Worm (Caenorhabditis elegans): ENCODE measurements around the gene C09F5.3.
"Not testable (repeated sequence)": the region's sequence is repeated elsewhere in the genome, so short reads cannot be mapped to it uniquely, and the experiment has no call there.

Gene C09F5.3

DNA sequence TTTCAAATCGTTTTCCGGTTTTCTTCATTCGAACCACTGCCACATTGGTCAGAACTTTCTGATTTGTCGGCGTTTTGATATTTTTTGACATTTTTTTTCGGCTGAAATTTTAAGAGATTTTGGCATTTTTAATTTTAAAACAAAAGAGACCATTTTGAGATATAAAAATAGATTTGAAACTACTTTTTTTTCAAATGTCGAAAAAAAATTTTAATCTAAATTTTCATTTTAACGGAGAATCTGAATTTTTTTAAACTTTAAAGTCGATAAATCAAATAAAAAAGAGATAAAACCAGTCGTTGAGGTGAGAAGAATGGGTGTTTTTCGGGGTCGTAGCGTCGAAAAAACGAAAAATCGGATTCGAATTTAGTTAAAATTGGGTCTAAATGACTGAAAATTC, 26.7 kb downstream of the C09F5.3 start, which contains the start of gene sbds-1:
Gene sbds-1 (minus strand): TSS at position 101 of the 400 bp plus-strand sequence.
- TF ChIP-seq lin-38 (GFP tag; IDR thresholded peaks at IDR 0.05) (0 out of 2 replicates have a peak, but pooled peaks have one; percentile 7), pqm-1 (tag; optimal IDR thresholded peaks at IDR 0.05) (no peak), zag-1 (tag; optimal IDR thresholded peaks at IDR 0.05) (no peak)

DNA sequence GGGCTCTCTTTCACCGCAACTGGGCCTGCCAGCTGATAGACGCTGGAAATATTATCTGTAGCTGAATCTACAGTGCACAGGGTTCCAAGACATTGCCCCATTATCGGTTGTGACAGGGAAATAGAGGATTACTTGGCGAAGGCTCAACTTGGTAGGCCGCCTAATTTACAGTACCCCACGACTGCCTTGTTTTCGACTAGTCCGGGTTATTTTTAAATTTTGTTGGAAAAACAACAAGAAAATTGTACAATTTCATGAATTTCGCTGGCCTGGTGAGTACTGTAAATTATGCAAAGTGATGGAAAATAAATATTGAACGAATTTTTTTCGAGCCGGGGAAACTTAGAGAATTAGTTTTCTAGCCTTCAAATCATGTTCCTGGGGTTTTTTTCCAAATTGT, 29.0 kb downstream of the C09F5.3 start, which contains the start of gene T19C3.7:
Gene T19C3.7 (minus strand): TSS at position 101 of the 400 bp plus-strand sequence.
- no peak for TF ChIP-seq ceh-32 (tag; optimal IDR thresholded peaks at IDR 0.05; ENCODE audit: poor library complexity)
- no peak for TF ChIP-seq nhr-42 (GFP tag; IDR thresholded peaks at IDR 0.05)
- TF ChIP-seq F44E2.7 (GFP tag; IDR thresholded peaks at IDR 0.05): no peak
- TF ChIP-seq fos-1 (tag; optimal IDR thresholded peaks at IDR 0.05): no peak

DNA sequence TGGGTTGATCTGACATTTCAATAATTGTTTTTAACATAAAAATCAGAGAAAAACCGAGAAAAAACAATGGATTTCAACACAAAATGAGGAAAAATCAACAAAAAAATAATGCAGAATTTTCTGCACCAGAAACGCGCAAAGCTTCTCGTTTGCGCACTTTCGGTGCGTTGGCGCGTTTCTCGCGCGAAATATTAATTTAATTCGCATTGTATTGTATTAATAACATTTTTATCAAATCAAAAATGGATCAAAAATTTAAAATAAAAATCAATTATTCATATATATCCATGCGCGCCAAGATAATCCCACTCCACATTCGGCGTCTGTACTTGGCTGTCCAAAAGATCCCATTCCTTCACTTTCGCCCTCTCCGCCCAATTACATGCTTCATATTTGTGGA, 30.4 kb downstream of the C09F5.3 start, which contains the start of gene fem-2:
Gene fem-2 (minus strand): TSS at position 9 of the 400 bp plus-strand sequence.
- no peak for TF ChIP-seq snpc-4 (tag; optimal IDR thresholded peaks at IDR 0.05)
- TF ChIP-seq daf-16 (GFP tag; optimal IDR thresholded peaks at IDR 0.05): no peak
- peak; percentile 13 for TF ChIP-seq daf-16 (tag; optimal IDR thresholded peaks at IDR 0.05)
- no peak for TF ChIP-seq lin-13 (GFP tag; optimal IDR thresholded peaks at IDR 0.05)
- peak in 1 of 2 experiments; percentile 58 for TF ChIP-seq lsy-2 (tag; optimal IDR thresholded peaks at IDR 0.05)
- no peak for TF ChIP-seq spr-1 (tag; optimal IDR thresholded peaks at IDR 0.05)
- TF ChIP-seq set-16 (GFP tag; IDR thresholded peaks at IDR 0.05): no peak
- peak; percentile 33; the same call in 1 of the 2 replicates for TF ChIP-seq hmg-1.1 (GFP tag; IDR thresholded peaks at IDR 0.05)
- peak; percentile 40 for TF ChIP-seq hlh-30 (tag; optimal IDR thresholded peaks at IDR 0.05; ENCODE audit: insufficient read depth)
- no peak for TF ChIP-seq unc-62 (GFP tag; optimal IDR thresholded peaks at IDR 0.05 in 1 of 2)
- TF ChIP-seq unc-62 (tag; optimal IDR thresholded peaks at IDR 0.05): no peak
- no peak for TF ChIP-seq Y105C5A.15 (GFP tag; IDR thresholded peaks at IDR 0.05)
- peak; percentile 34 for TF ChIP-seq dve-1 (tag; optimal IDR thresholded peaks at IDR 0.05; ENCODE audit: insufficient read depth)
- no peak for TF ChIP-seq cey-2 (tag; optimal IDR thresholded peaks at IDR 0.05; ENCODE audit: borderline replicate concordance, insufficient read depth)
- peak; percentile 30 for TF ChIP-seq mep-1 (tag; optimal IDR thresholded peaks at IDR 0.05)
- TF ChIP-seq mes-2 (tag; optimal IDR thresholded peaks at IDR 0.05; ENCODE audit: poor library complexity, severe bottlenecking): peak; percentile 61
- no peak for TF ChIP-seq skn-1 (tag; optimal IDR thresholded peaks at IDR 0.05)
- TF ChIP-seq sdz-12 (GFP tag; optimal IDR thresholded peaks at IDR 0.05): no peak
- TF ChIP-seq F49E8.2 (tag; optimal IDR thresholded peaks at IDR 0.05; ENCODE audit: borderline replicate concordance): no peak
- TF ChIP-seq fos-1 (tag; optimal IDR thresholded peaks at IDR 0.05): no peak
- TF ChIP-seq lim-7 (GFP tag; IDR thresholded peaks at IDR 0.05): no peak
- peak; percentile 59 for TF ChIP-seq lin-38 (GFP tag; IDR thresholded peaks at IDR 0.05)
- TF ChIP-seq T20F7.1 (GFP tag; optimal IDR thresholded peaks at IDR 0.05): no peak
- peak; percentile 22 for TF ChIP-seq dpl-1 (GFP tag; optimal IDR thresholded peaks at IDR 0.05)
- TF ChIP-seq jun-1 (tag; optimal IDR thresholded peaks at IDR 0.05): no peak

DNA sequence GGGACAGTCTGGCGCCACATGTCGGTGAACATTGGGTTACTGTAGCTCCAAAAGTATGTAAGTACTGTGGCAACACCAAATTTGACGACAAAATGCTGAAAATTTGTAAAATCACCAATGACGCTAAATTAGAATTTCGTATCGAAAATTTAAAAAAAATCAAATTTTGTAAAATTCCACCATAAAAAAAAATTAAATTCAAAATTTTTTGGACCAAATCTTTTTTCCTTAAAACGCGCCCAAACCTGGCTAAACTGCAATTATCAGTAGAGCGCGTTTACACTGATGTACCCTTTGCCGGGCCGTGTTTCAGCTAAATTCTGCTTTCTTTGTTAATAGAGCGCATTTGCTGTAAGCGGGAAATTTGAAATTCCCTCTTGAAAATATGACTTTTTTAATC, 33.6 kb downstream of the C09F5.3 start, which contains the start of gene T19C3.6:
Gene T19C3.6 (minus strand): TSS at position 101 of the 400 bp plus-strand sequence.
- TF ChIP-seq lin-38 (GFP tag; IDR thresholded peaks at IDR 0.05): peak; percentile 72
- TF ChIP-seq jun-1 (tag; optimal IDR thresholded peaks at IDR 0.05): no peak
- TF ChIP-seq saeg-2 (GFP tag; IDR thresholded peaks at IDR 0.05): no peak

DNA sequence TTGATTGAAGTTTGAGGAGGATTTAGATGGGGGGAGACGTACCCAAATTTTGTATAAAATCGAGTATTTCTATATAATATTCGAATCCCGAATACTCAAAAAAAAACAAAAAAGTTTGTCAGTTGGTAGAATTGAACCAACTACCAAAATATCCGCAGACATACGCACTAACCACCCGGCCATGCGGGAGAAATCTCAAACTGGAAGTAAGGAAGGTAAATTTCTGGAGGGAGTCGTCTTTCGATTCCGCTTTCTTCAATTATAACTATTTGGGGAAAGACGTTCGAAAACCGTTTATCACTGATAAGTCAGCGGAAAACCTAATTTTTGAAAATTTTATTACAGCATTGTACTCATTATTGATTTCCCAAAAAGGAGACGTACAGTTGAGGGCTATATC, 36.1 kb downstream of the C09F5.3 start:
- peak; percentile 59; the same call in 1 of the 2 replicates for TF ChIP-seq vab-7 (GFP tag; IDR thresholded peaks at IDR 0.05)
- peak; percentile 72 for TF ChIP-seq egl-43 (GFP tag; IDR thresholded peaks at IDR 0.05)
- TF ChIP-seq hmg-1.1 (GFP tag; IDR thresholded peaks at IDR 0.05): peak; percentile 48; the same call in 1 of the 2 replicates
- 0 out of 2 replicates have a peak, but pooled peaks have one; percentile 57 for TF ChIP-seq F44E2.7 (GFP tag; IDR thresholded peaks at IDR 0.05)
- TF ChIP-seq pha-4 (GFP tag; IDR thresholded peaks at IDR 0.05): peak; percentile 61; the same call in 1 of the 2 replicates
- not testable (repeated sequence) for TF ChIP-seq pha-4 (tag; optimal IDR thresholded peaks at IDR 0.05)
- peak; percentile 66; the same call in 1 of the 2 replicates for TF ChIP-seq arid-1 (GFP tag; conservative IDR thresholded peaks at IDR 0.05)
- 0 out of 2 replicates have a peak, but pooled peaks have one; percentile 58 for TF ChIP-seq Y105C5A.15 (GFP tag; IDR thresholded peaks at IDR 0.05)
- 0 out of 2 replicates have a peak, but pooled peaks have one; percentile 69 for TF ChIP-seq F26F4.8 (GFP tag; conservative IDR thresholded peaks at IDR 0.05)
- TF ChIP-seq lim-7 (GFP tag; IDR thresholded peaks at IDR 0.05): peak; percentile 71
- peak; percentile 57; the same call in 1 of the 2 replicates for TF ChIP-seq Y48G9A.11 (GFP tag; IDR thresholded peaks at IDR 0.05)
- peak; percentile 63; the same call in 1 of the 2 replicates for TF ChIP-seq D1046.2 (GFP tag; IDR thresholded peaks at IDR 0.05)
- TF ChIP-seq T26A8.4 (GFP tag; IDR thresholded peaks at IDR 0.05): 0 out of 2 replicates have a peak, but pooled peaks have one; percentile 36
- TF ChIP-seq mes-2 (tag; optimal IDR thresholded peaks at IDR 0.05; ENCODE audit: poor library complexity, severe bottlenecking): peak; percentile 31
- TF ChIP-seq lin-38 (GFP tag; IDR thresholded peaks at IDR 0.05): peak; percentile 66
- TF ChIP-seq dmd-8 (GFP tag; IDR thresholded peaks at IDR 0.05): peak; percentile 76
- 0 out of 2 replicates have a peak, but pooled peaks have one; percentile 25 for TF ChIP-seq ceh-20 (GFP tag; IDR thresholded peaks at IDR 0.05)
